Fruit fly (Drosophila melanogaster) whole organism, pupa: Measurements from ENCODE around the gene Shc.

Experiments
- CG10348 ChIP-seq: fragments of 200-800 bp; sonication (Bioruptor generic); IDR thresholded peaks from 2 replicates; pipeline ENCODE4 v1.3.6; 2022; ENCODE audit warnings: missing biosample characterization, missing genetic modification characterization
- CG14655 ChIP-seq: fragments of 200-800 bp; sonication (Bioruptor generic); optimal IDR thresholded peaks from 3 replicates; lab custom pipeline; 2017; ENCODE audit warnings: mild to moderate bottlenecking, missing biosample characterization, missing genetic modification reagents, missing genetic modification characterization
- CG15710 ChIP-seq: fragments of 200-800 bp; sonication (Bioruptor generic); optimal IDR thresholded peaks from 2 replicates; lab custom pipeline; 2018; ENCODE audit warnings: missing biosample characterization, mild to moderate bottlenecking, missing genetic modification characterization, moderate library complexity
- CG17806 ChIP-seq: fragments of 200-800 bp; sonication (Bioruptor generic); optimal IDR thresholded peaks from 2 replicates; lab custom pipeline; 2018; ENCODE audit warnings: missing biosample characterization, mild to moderate bottlenecking, missing genetic modification characterization, moderate library complexity
- CG34367 ChIP-seq: fragments of 200-800 bp; sonication (Bioruptor generic); optimal IDR thresholded peaks from 2 replicates; lab custom pipeline; 2018; ENCODE audit warnings: missing biosample characterization, mild to moderate bottlenecking, missing genetic modification characterization
- CG8159 ChIP-seq: fragments of 200-800 bp; sonication (Bioruptor generic); optimal IDR thresholded peaks from 3 replicates; lab custom pipeline; 2018; ENCODE audit warnings: missing biosample characterization, mild to moderate bottlenecking, missing genetic modification characterization, moderate library complexity
- D1 ChIP-seq: fragments of 200-800 bp; sonication (Bioruptor generic); optimal IDR thresholded peaks from 2 replicates; lab custom pipeline; 2018; ENCODE audit warnings: missing biosample characterization, mild to moderate bottlenecking, missing genetic modification characterization, moderate library complexity
- EcR ChIP-seq: fragments of 200-800 bp; sonication (Bioruptor generic); optimal IDR thresholded peaks from 3 replicates; lab custom pipeline; 2019; ENCODE audit warnings: missing biosample characterization, missing genetic modification characterization, mild to moderate bottlenecking, moderate library complexity, missing genetic modification reagents
- Pif1A ChIP-seq: fragments of 200-800 bp; sonication (Bioruptor generic); optimal IDR thresholded peaks from 3 replicates; lab custom pipeline; 2016; ENCODE audit warnings: missing biosample characterization, missing genetic modification characterization
- fd96Ca ChIP-seq: fragments of 200-800 bp; sonication (Bioruptor generic); IDR thresholded peaks from 3 replicates; pipeline ENCODE4 v1.3.6; 2022; ENCODE audit warnings: missing biosample characterization, missing genetic modification characterization
- gl ChIP-seq: fragments of 200-800 bp; sonication (Bioruptor generic); optimal IDR thresholded peaks from 2 replicates; lab custom pipeline; 2018; ENCODE audit warnings: missing biosample characterization, mild to moderate bottlenecking, missing genetic modification characterization
- rn ChIP-seq: fragments of 200-800 bp; sonication (Bioruptor generic); IDR thresholded peaks from 2 replicates; pipeline ENCODE4 v1.3.6; 2022; ENCODE audit warnings: missing biosample characterization, missing genetic modification characterization

dm6 chr3L:9410030-9410589 lies 16.7 kb upstream of the Shc start:
- no peak for TF ChIP-seq CG14655 (GFP tag; lab: Kevin White, UChicago)
- no peak for TF ChIP-seq Pif1A
- TF ChIP-seq CG15710 (tag; lab: Kevin White, UChicago): no peak
- no peak for TF ChIP-seq CG10348 (GFP tag; lab: Robert Waterston, UW)
- TF ChIP-seq rn: no peak
- TF ChIP-seq CG8159 (tag; lab: Kevin White, UChicago): no peak
- no peak for TF ChIP-seq gl (tag; lab: Kevin White, UChicago)
- TF ChIP-seq EcR: no peak
- TF ChIP-seq CG34367 (tag; lab: Kevin White, UChicago): no peak
- no peak for TF ChIP-seq CG17806 (tag; lab: Kevin White, UChicago)
- no peak for TF ChIP-seq fd96Ca (GFP tag; lab: Robert Waterston, UW)
- no peak for TF ChIP-seq D1 (tag; lab: Kevin White, UChicago)
